Worm (Caenorhabditis elegans): ENCODE results near the gene C05D12.3.

C05D12.3 gene

DNA sequence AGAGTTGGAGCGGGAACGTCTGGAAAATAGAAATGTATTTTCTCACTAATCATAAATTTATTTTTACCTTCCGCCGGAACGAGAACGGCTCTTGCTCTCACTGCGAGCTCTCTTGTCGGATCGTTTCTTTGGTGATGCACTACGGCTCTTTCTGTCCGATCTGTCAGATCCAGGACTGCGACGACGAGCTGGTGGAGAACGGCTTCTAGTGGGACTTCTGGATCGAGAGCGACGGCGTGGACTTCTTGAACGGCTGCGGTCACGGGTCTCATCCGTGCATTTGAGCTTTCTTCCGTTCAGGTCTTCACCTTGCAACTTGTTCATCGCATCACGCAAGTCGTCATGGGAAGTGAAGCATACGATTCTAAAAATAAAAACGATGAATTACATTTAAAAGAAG lies 26.7 kb downstream of the C05D12.3 start:
- TF ChIP-seq elt-1 (tag; optimal IDR thresholded peaks at IDR 0.05) = no peak
- TF ChIP-seq nhr-43 (tag; optimal IDR thresholded peaks at IDR 0.05; ENCODE audit: poor library complexity, severe bottlenecking) = no peak
- no peak for TF ChIP-seq ztf-4 (tag; optimal IDR thresholded peaks at IDR 0.05)
- no peak for TF ChIP-seq egl-27 (tag; optimal IDR thresholded peaks at IDR 0.05)
- no peak for TF ChIP-seq nhr-23 (tag; optimal IDR thresholded peaks at IDR 0.05)
- TF ChIP-seq elt-2 (tag; optimal IDR thresholded peaks at IDR 0.05) = no peak
- no peak for TF ChIP-seq ceh-82 (tag; optimal IDR thresholded peaks at IDR 0.05)
- TF ChIP-seq nhr-76 (tag; optimal IDR thresholded peaks at IDR 0.05) = no peak
- no peak for TF ChIP-seq zag-1 (tag; optimal IDR thresholded peaks at IDR 0.05)
- no peak for TF ChIP-seq tbx-2 (tag; optimal IDR thresholded peaks at IDR 0.05)
- TF ChIP-seq fos-1 (tag; optimal IDR thresholded peaks at IDR 0.05) = no peak
- TF ChIP-seq ZK546.5 (tag; optimal IDR thresholded peaks at IDR 0.05) = no peak
- no peak for TF ChIP-seq snpc-4 (tag; optimal IDR thresholded peaks at IDR 0.05)
- no peak for TF ChIP-seq eor-1 (tag; optimal IDR thresholded peaks at IDR 0.05)
- no peak for TF ChIP-seq ztf-11 (tag; optimal IDR thresholded peaks at IDR 0.05)
- no peak for TF ChIP-seq fkh-2 (tag; optimal IDR thresholded peaks at IDR 0.05)

- no peak for TF ChIP-seq lin-15B (tag; optimal IDR thresholded peaks at IDR 0.05)
- no peak for TF ChIP-seq fkh-10 (GFP tag; optimal IDR thresholded peaks at IDR 0.05)
- TF ChIP-seq nhr-23 (tag; optimal IDR thresholded peaks at IDR 0.05) = no peak
- TF ChIP-seq tbx-2 (tag; optimal IDR thresholded peaks at IDR 0.05) = no peak
- TF ChIP-seq unc-62 (GFP tag; optimal IDR thresholded peaks at IDR 0.05) = no peak
- no peak for TF ChIP-seq nhr-11 (tag; optimal IDR thresholded peaks at IDR 0.05)
- no peak for TF ChIP-seq jun-1 (tag; optimal IDR thresholded peaks at IDR 0.05)
- no peak for TF ChIP-seq aly-2 (tag; optimal IDR thresholded peaks at IDR 0.05)
- TF ChIP-seq lsy-12 (tag; optimal IDR thresholded peaks at IDR 0.05) = no peak
- no peak for TF ChIP-seq hmg-11 (tag; optimal IDR thresholded peaks at IDR 0.05)
- no peak for TF ChIP-seq lin-39 (tag; optimal IDR thresholded peaks at IDR 0.05)
- TF ChIP-seq fkh-2 (tag; optimal IDR thresholded peaks at IDR 0.05) = no peak
- TF ChIP-seq ztf-4 (tag; optimal IDR thresholded peaks at IDR 0.05) = no peak
These were observed 27.5 kb downstream of the C05D12.3 start, which contains the start of gene rsp-2 for ce11 chrII:11452498-11453005. rsp-2 (minus strand) TSS chrII:11452955.

DNA sequence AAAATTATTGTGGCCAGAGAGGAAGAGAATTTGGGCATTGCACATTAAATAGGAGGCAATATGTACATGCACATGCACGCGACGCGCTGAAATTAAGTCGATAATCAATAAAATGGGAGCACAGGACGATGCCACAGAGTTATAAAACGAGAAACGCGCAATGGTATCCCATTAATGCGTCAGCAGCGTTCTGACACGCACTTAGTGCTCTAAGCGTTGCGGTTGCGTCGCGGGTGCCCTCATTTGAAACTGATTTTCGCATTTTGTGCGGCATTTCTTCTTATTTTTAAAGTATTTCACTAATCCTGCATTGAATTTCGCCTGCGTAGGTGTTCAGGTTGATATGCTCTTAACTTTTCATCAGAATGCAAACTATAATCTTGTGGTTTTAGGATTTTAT lies 28.0 kb downstream of the C05D12.3 start, which contains the start of gene rsp-1:
rsp-1 (plus strand) TSS at position 338 of the 400 bp plus-strand sequence.
- peak; percentile 80 for TF ChIP-seq hmg-11 (tag; optimal IDR thresholded peaks at IDR 0.05)
- peak; percentile 26 for TF ChIP-seq elt-1 (tag; optimal IDR thresholded peaks at IDR 0.05)
- TF ChIP-seq ceh-9 (tag; optimal IDR thresholded peaks at IDR 0.05) = no peak
- TF ChIP-seq egl-27 (tag; optimal IDR thresholded peaks at IDR 0.05) = no peak
- TF ChIP-seq fkh-10 (GFP tag; optimal IDR thresholded peaks at IDR 0.05) = no peak
- TF ChIP-seq nhr-237 (tag; optimal IDR thresholded peaks at IDR 0.05) = no peak
- no peak for TF ChIP-seq ceh-16 (tag; optimal IDR thresholded peaks at IDR 0.05)
- no peak for TF ChIP-seq unc-39 (tag; optimal IDR thresholded peaks at IDR 0.05)
- TF ChIP-seq zag-1 (tag; optimal IDR thresholded peaks at IDR 0.05) = peak; percentile 7
- peak; percentile 50 for TF ChIP-seq ztf-4 (tag; optimal IDR thresholded peaks at IDR 0.05)
- peak; percentile 74 for TF ChIP-seq tbx-2 (tag; optimal IDR thresholded peaks at IDR 0.05)
- no peak for TF ChIP-seq daf-12 (tag; optimal IDR thresholded peaks at IDR 0.05)
- TF ChIP-seq ama-1 (optimal IDR thresholded peaks at IDR 0.05) = no peak
- TF ChIP-seq nhr-11 (tag; optimal IDR thresholded peaks at IDR 0.05) = peak; percentile 70
- no peak for TF ChIP-seq fos-1 (tag; optimal IDR thresholded peaks at IDR 0.05)
- TF ChIP-seq ZK546.5 (tag; optimal IDR thresholded peaks at IDR 0.05) = no peak
- TF ChIP-seq fkh-2 (tag; optimal IDR thresholded peaks at IDR 0.05) = no peak
- no peak for TF ChIP-seq nhr-28 (tag; optimal IDR thresholded peaks at IDR 0.05)
- TF ChIP-seq nhr-23 (tag; optimal IDR thresholded peaks at IDR 0.05) = peak; percentile 96
- TF ChIP-seq nhr-77 (tag; optimal IDR thresholded peaks at IDR 0.05) = no peak
- TF ChIP-seq elt-3 (tag; optimal IDR thresholded peaks at IDR 0.05) = no peak
- TF ChIP-seq mdl-1 (tag; optimal IDR thresholded peaks at IDR 0.05) = no peak
- TF ChIP-seq pha-4 (tag; optimal IDR thresholded peaks at IDR 0.05) = peak; percentile 95
- peak; percentile 45 for TF ChIP-seq skn-1 (tag; optimal IDR thresholded peaks at IDR 0.05)
- no peak for TF ChIP-seq ztf-11 (tag; optimal IDR thresholded peaks at IDR 0.05)
- TF ChIP-seq eor-1 (tag; optimal IDR thresholded peaks at IDR 0.05) = no peak
- no peak for TF ChIP-seq nhr-76 (tag; optimal IDR thresholded peaks at IDR 0.05)
- TF ChIP-seq mml-1 (tag; optimal IDR thresholded peaks at IDR 0.05) = no peak
- TF ChIP-seq nhr-67 (tag; optimal IDR thresholded peaks at IDR 0.05) = no peak
- peak; percentile 87 for TF ChIP-seq ceh-28 (tag; optimal IDR thresholded peaks at IDR 0.05)
- TF ChIP-seq ceh-82 (tag; optimal IDR thresholded peaks at IDR 0.05) = peak; percentile 28
- no peak for TF ChIP-seq aly-2 (tag; optimal IDR thresholded peaks at IDR 0.05)
- peak; percentile 85 for TF ChIP-seq egl-5 (tag; optimal IDR thresholded peaks at IDR 0.05)
- TF ChIP-seq lin-15B (tag; optimal IDR thresholded peaks at IDR 0.05) = peak; percentile 90
- TF ChIP-seq lin-39 (tag; optimal IDR thresholded peaks at IDR 0.05) = peak; percentile 95
- peak; percentile 84 for TF ChIP-seq pqm-1 (tag; optimal IDR thresholded peaks at IDR 0.05)
- peak; percentile 87 for TF ChIP-seq nhr-43 (tag; optimal IDR thresholded peaks at IDR 0.05; ENCODE audit: poor library complexity, severe bottlenecking)
- peak; percentile 87 for TF ChIP-seq nhr-25 (tag; optimal IDR thresholded peaks at IDR 0.05)
- peak; percentile 82 for TF ChIP-seq jun-1 (tag; optimal IDR thresholded peaks at IDR 0.05)
- peak; percentile 88 for TF ChIP-seq nfya-1 (tag; optimal IDR thresholded peaks at IDR 0.05; ENCODE audit: insufficient read depth)
- TF ChIP-seq lsy-12 (tag; optimal IDR thresholded peaks at IDR 0.05) = peak; percentile 89
- peak; percentile 90 for TF ChIP-seq elt-2 (tag; optimal IDR thresholded peaks at IDR 0.05)
- TF ChIP-seq unc-62 (GFP tag; optimal IDR thresholded peaks at IDR 0.05) = no peak
- TF ChIP-seq sea-2 (GFP tag; optimal IDR thresholded peaks at IDR 0.05) = peak; percentile 68
- no peak for TF ChIP-seq nhr-12 (tag; optimal IDR thresholded peaks at IDR 0.05)

Data from whole organism, L3 larva.